Fruit fly (Drosophila melanogaster): ENCODE data around the gene CG33127.

The CG33127 gene

DNA sequence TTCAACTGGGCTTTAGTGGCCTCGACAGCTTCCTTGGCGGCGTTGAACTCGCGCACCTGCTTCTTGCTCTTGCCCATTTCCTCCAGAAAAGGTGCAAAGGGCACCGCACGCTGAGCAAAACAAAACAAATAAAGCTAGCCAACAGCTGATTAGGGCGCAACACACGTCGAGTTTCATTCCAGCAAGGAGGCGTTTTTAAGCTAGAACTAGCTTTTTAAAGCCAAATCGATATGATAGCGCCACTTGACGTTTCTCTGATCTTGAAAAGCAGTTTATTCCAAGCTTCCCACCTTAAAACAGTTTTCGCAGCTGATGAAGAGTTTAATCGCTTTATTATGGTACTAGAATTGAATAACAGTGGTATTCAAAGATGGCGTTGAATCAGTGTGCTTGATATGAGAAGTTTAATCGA, 38.8 kb upstream of the CG33127 start, which contains the start of gene CG11601 (continued):
- TF ChIP-seq acj6 (GFP tag; optimal IDR thresholded peaks at IDR 0.05) (no peak), CG8119 (GFP tag; IDR thresholded peaks at IDR 0.05) (no peak), CG6163 (GFP tag; IDR thresholded peaks at IDR 0.05) (peak; percentile 45; the same call in 2 of the 3 replicates), Sox102F (GFP tag; optimal IDR thresholded peaks at IDR 0.05) (no peak), dsx (GFP tag; optimal IDR thresholded peaks at IDR 0.05; ENCODE audit: poor library complexity, severe bottlenecking) (peak; percentile 93), CG34406 (GFP tag; optimal IDR thresholded peaks at IDR 0.05) (no peak), CG7368 (GFP tag; optimal IDR thresholded peaks at IDR 0.05) (no peak), Hr38 (GFP tag; optimal IDR thresholded peaks at IDR 0.05) (no peak), CG10669 (GFP tag; optimal IDR thresholded peaks at IDR 0.05) (no peak), lz (GFP tag; optimal IDR thresholded peaks at IDR 0.05) (peak; percentile 48), svp (GFP tag) (peak; percentile 85)

dm6 chr2L:285596-286023, 36.3 kb upstream of the CG33127 start:
- TF ChIP-seq svp (GFP tag) (peak; percentile 27), Ets96B (tag; optimal IDR thresholded peaks at IDR 0.05) (peak; percentile 31), cyc (GFP tag; optimal IDR thresholded peaks at IDR 0.05) (peak; percentile 39), CG4318 (GFP tag; optimal IDR thresholded peaks at IDR 0.05) (no peak), CG10669 (GFP tag; optimal IDR thresholded peaks at IDR 0.05) (peak; percentile 8), Sox15 (GFP tag; optimal IDR thresholded peaks at IDR 0.05) (no peak), Met (GFP tag; optimal IDR thresholded peaks at IDR 0.05) (peak; percentile 65), CG6808 (GFP tag; optimal IDR thresholded peaks at IDR 0.05) (no peak), CG11294 (GFP tag; IDR thresholded peaks at IDR 0.05) (no peak), CG3032 (tag; optimal IDR thresholded peaks at IDR 0.05) (peak; percentile 17), OdsH (GFP tag; optimal IDR thresholded peaks at IDR 0.05) (peak; percentile 42), CG10631 (GFP tag; optimal IDR thresholded peaks at IDR 0.05) (peak; percentile 60), achi (GFP tag; optimal IDR thresholded peaks at IDR 0.05) (peak; percentile 47), CG34406 (GFP tag; optimal IDR thresholded peaks at IDR 0.05) (peak; percentile 35), Lpt (GFP tag; optimal IDR thresholded peaks at IDR 0.05) (no peak), Blimp-1 (GFP tag; optimal IDR thresholded peaks at IDR 0.05) (peak; percentile 1), CG6276 (GFP tag; optimal IDR thresholded peaks at IDR 0.05) (no peak), CG6163 (GFP tag; IDR thresholded peaks at IDR 0.05) (peak; percentile 66; the same call in 2 of the 3 replicates), esn (GFP tag; optimal IDR thresholded peaks at IDR 0.05) (peak; percentile 61), pdm3 (GFP tag; optimal IDR thresholded peaks at IDR 0.05) (peak; percentile 47), CG6854 (GFP tag; optimal IDR thresholded peaks at IDR 0.05) (peak; percentile 60), fd85E (GFP tag; optimal IDR thresholded peaks at IDR 0.05) (no peak), Eip75B (GFP tag; optimal IDR thresholded peaks at IDR 0.05) (peak; percentile 56), Ets21C (GFP tag; optimal IDR thresholded peaks at IDR 0.05) (peak; percentile 28), salr (GFP tag; optimal IDR thresholded peaks at IDR 0.05) (peak in 1 of 2 experiments; percentile 17), CG31627 (GFP tag; optimal IDR thresholded peaks at IDR 0.05) (peak; percentile 52), CG8632 (GFP tag; optimal IDR thresholded peaks at IDR 0.05) (peak; percentile 27), lz (GFP tag; optimal IDR thresholded peaks at IDR 0.05) (peak; percentile 48), fkh (GFP tag; optimal IDR thresholded peaks at IDR 0.05) (peak; percentile 6), CG32006 (GFP tag; optimal IDR thresholded peaks at IDR 0.05) (peak; percentile 6), Hr39 (GFP tag; optimal IDR thresholded peaks at IDR 0.05) (peak; percentile 20), topi (GFP tag; optimal IDR thresholded peaks at IDR 0.05) (peak; percentile 45), acj6 (GFP tag; optimal IDR thresholded peaks at IDR 0.05) (peak; percentile 53), dsx (GFP tag; optimal IDR thresholded peaks at IDR 0.05; ENCODE audit: poor library complexity, severe bottlenecking) (peak; percentile 43), Eip78C (GFP tag) (peak; percentile 78), CG16779 (tag; optimal IDR thresholded peaks at IDR 0.05) (no peak), CG9139 (GFP tag; optimal IDR thresholded peaks at IDR 0.05) (peak; percentile 42), Sox14 (GFP tag; optimal IDR thresholded peaks at IDR 0.05) (peak; percentile 64), spab (GFP tag; optimal IDR thresholded peaks at IDR 0.05) (no peak), CG3919 (GFP tag; optimal IDR thresholded peaks at IDR 0.05) (peak; percentile 59), eg (GFP tag; IDR thresholded peaks at IDR 0.05) (peak; percentile 71), CG1621 (tag; optimal IDR thresholded peaks at IDR 0.05) (peak; percentile 28)

Data from whole organism, prepupa.